Worm (Caenorhabditis elegans): ENCODE data around the gene exp-1.

DNA sequence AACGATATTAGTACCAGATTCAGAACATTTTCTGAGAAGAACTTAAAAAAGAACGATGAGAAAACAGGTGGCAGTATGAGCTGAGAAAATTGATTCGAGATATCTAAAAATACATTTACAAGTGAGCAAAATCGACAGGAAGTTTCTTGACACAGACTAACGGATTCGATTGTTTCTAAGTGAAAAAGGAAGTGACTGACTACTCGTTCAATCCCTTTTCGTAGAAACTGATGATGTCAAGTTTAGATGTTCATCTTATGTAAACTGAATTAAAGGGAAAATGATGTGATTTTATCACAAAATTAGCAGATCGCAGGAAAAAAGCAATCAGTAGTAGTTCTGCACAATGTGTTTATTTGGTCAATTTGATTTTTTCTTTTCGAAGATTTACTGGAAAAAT is 4.3 kb upstream of the exp-1 start:
- TF ChIP-seq mep-1 (tag; optimal IDR thresholded peaks at IDR 0.05) (no peak), nhr-42 (GFP tag; IDR thresholded peaks at IDR 0.05) (no peak)

Data from whole organism, L4 larva.